Worm (Caenorhabditis elegans) whole organism, midembryonic: ENCODE results near the gene sec-61.B.
A peak's percentile ranks its signal among the peaks of the same experiment; 100 is the strongest.

ENCODE experiments used
- T22C8.4 ChIP-seq: fragments of 200-800 bp; sonication (Bioruptor generic); IDR thresholded peaks from 2 replicates; pipeline ENCODE4 v1.3.6; 2022; ENCODE audit warnings: missing genetic modification characterization, missing compliant biosample characterization
- cog-1 ChIP-seq: sonication (generic microtip); optimal IDR thresholded peaks from 2 replicates; lab custom pipeline; 2016; ENCODE audit warnings: missing genetic modification characterization, missing compliant biosample characterization
- flt-1 ChIP-seq: fragments of 200-800 bp; sonication (Bioruptor generic); IDR thresholded peaks from 2 replicates; pipeline ENCODE4 v1.3.6; 2022; ENCODE audit warnings: missing genetic modification characterization, missing compliant biosample characterization
- klf-2 ChIP-seq: fragments of 200-800 bp; sonication (Bioruptor generic); conservative IDR thresholded peaks from 2 replicates; pipeline ENCODE4 v1.3.6; 2022; ENCODE audit warnings: missing genetic modification reagents, missing genetic modification characterization, missing compliant biosample characterization
- med-1 ChIP-seq: sonication (generic microtip); optimal IDR thresholded peaks from 2 replicates; lab custom pipeline; 2017; ENCODE audit warnings: missing genetic modification characterization, mild to moderate bottlenecking, missing compliant biosample characterization, antibody characterized with exemption, missing genetic modification reagents; ENCODE audit not compliant: insufficient read depth
- ref-1 ChIP-seq: fragments of 200-800 bp; sonication (Bioruptor generic); conservative IDR thresholded peaks from 2 replicates; pipeline ENCODE4 v1.3.6; 2022; ENCODE audit warnings: missing genetic modification reagents, missing genetic modification characterization, missing compliant biosample characterization
- tab-1 ChIP-seq: fragments of 200-800 bp; sonication (Bioruptor generic); IDR thresholded peaks from 2 replicates; pipeline ENCODE4 v1.3.6; 2022; ENCODE audit warnings: missing genetic modification characterization, missing compliant biosample characterization
- ztf-23 ChIP-seq: fragments of 200-800 bp; sonication (Bioruptor generic); IDR thresholded peaks from 2 replicates; pipeline ENCODE4 v1.3.6; 2022; ENCODE audit warnings: missing genetic modification reagents, missing genetic modification characterization, missing compliant biosample characterization
- ztf-29 ChIP-seq: fragments of 200-800 bp; sonication (Bioruptor generic); IDR thresholded peaks from 2 replicates; pipeline ENCODE4 v1.3.6; 2022; ENCODE audit warnings: missing genetic modification reagents, missing genetic modification characterization, missing compliant biosample characterization

Gene sec-61.B

ce11 chrIV:2400651-2401050, 12.2 kb upstream of the sec-61.B start:
- TF ChIP-seq T22C8.4 (GFP tag; lab: Robert Waterston, UW): 0 out of 2 replicates have a peak, but pooled peaks have one; percentile 42
- no peak for TF ChIP-seq flt-1

DNA sequence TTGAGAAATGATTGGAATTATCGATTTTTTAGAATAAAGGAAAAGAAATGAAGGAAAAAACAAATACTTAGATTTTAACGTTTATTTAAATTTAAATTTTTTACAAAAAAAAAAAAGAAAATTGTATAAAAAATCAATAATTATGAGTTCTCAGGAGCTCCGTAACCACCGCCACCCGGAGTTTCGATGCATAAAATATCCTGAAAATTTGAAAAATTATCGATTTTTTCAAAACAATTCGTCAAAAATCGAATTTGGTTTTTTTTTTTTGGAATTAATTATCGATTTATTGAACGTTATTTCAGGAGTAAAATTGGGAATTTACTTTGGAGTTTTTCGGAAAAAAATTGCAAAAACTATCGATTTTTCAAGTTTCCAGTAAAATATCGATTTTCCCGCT, 10.9 kb upstream of the sec-61.B start, which contains the start of gene Y38F2AR.10:
Gene Y38F2AR.10 (minus strand): TSS at position 101 of the 400 bp plus-strand sequence.
- TF ChIP-seq T22C8.4 (GFP tag; lab: Robert Waterston, UW) (peak; percentile 46), ztf-23 (no peak), med-1 (GFP tag; lab: Kevin White, UChicago) (no peak)

DNA sequence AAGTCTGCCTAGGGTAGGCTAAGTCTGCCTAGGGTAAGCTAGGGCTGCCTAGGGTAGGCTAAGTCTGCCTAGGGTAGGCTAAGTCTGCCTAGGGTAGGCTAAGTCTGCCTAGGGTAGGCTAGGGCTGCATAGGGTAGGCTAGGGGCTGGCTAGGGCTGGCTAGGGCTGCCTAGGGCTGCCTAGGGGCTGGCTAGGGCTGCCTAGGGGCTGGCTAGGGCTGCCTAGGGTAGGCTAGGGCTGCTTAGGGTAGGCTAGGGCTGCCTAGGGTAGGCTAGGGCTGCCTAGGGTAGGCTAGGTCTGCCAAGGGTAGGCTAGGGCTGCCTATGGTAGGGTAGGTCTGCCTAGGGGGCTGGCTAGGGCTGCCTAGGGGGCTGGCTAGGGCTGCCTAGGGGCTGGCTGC, 9.8 kb upstream of the sec-61.B start:
- TF ChIP-seq cog-1 (tag; lab: Kevin White, UChicago): no peak
- TF ChIP-seq ztf-29 (GFP tag; lab: Robert Waterston, UW): no peak
- TF ChIP-seq med-1 (GFP tag; lab: Kevin White, UChicago): no peak
- 0 out of 2 replicates have a peak, but pooled peaks have one; percentile 37 for TF ChIP-seq flt-1
- 0 out of 2 replicates have a peak, but pooled peaks have one; percentile 56 for TF ChIP-seq tab-1
- no peak for TF ChIP-seq klf-2 (GFP tag; lab: Robert Waterston, UW)
- no peak for TF ChIP-seq T22C8.4 (GFP tag; lab: Robert Waterston, UW)
- TF ChIP-seq ref-1 (GFP tag; lab: Robert Waterston, UW): no peak
- 0 out of 2 replicates have a peak, but pooled peaks have one; percentile 35 for TF ChIP-seq ztf-23

ce11 chrIV:2395997-2396396, 7.5 kb upstream of the sec-61.B start:
- no peak for TF ChIP-seq med-1 (GFP tag; lab: Kevin White, UChicago)
- peak; percentile 80 for TF ChIP-seq T22C8.4 (GFP tag; lab: Robert Waterston, UW)
- TF ChIP-seq cog-1 (tag; lab: Kevin White, UChicago): no peak
- no peak for TF ChIP-seq ztf-23
- TF ChIP-seq klf-2 (GFP tag; lab: Robert Waterston, UW): no peak

DNA sequence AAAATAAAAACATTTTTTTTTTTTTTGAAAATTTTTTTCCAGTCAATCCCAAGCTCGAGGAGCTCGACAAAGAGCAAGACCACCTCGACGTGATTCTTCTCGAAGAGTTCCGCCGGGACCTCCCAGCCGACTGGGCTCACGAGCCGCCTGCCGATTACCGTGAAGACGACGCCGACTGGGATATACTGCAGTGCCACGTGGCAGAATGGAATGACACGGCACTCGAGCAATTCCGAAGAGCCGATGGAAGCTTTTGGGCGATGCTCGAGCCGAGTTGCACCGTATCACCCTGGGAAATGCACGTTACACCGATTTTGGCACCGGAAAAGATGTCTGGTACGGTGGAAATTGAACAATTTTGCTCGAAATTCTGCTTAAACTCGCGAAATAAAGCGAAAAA, 4.5 kb upstream of the sec-61.B start:
- TF ChIP-seq ztf-23 (no peak), T22C8.4 (GFP tag; lab: Robert Waterston, UW) (no peak), med-1 (GFP tag; lab: Kevin White, UChicago) (no peak), ref-1 (GFP tag; lab: Robert Waterston, UW) (no peak), flt-1 (no peak), tab-1 (no peak), ztf-29 (GFP tag; lab: Robert Waterston, UW) (no peak), klf-2 (GFP tag; lab: Robert Waterston, UW) (no peak), cog-1 (tag; lab: Kevin White, UChicago) (no peak)

ce11 chrIV:2391809-2392208, 3.3 kb upstream of the sec-61.B start:
- TF ChIP-seq ztf-29 (GFP tag; lab: Robert Waterston, UW) (no peak), T22C8.4 (GFP tag; lab: Robert Waterston, UW) (peak; percentile 83)

DNA sequence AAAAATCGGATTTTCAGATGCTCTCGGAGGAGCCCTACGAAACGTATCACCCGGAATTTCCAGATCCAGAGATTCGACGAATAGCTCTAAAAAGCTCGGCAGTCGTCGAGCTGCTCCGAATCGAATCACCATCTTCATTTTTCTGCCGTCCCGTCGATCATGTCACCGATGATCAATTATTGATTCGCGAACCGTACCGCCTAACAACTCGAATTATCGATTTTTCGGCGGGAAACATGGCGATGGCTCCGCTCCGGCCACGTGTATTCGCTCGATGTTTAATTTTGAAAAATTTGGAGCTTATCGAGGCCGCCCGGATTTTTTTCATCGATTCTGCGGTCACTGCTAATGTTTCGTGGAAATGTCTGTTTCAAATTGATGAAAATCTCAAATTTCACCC, 2.3 kb upstream of the sec-61.B start, which contains the start of gene eri-5:
Gene eri-5 (plus strand): TSS at position 18 of the 400 bp plus-strand sequence.
- peak; percentile 64; the same call in 1 of the 2 replicates for TF ChIP-seq T22C8.4 (GFP tag; lab: Robert Waterston, UW)
- TF ChIP-seq med-1 (GFP tag; lab: Kevin White, UChicago): no peak
- TF ChIP-seq klf-2 (GFP tag; lab: Robert Waterston, UW): no peak

DNA sequence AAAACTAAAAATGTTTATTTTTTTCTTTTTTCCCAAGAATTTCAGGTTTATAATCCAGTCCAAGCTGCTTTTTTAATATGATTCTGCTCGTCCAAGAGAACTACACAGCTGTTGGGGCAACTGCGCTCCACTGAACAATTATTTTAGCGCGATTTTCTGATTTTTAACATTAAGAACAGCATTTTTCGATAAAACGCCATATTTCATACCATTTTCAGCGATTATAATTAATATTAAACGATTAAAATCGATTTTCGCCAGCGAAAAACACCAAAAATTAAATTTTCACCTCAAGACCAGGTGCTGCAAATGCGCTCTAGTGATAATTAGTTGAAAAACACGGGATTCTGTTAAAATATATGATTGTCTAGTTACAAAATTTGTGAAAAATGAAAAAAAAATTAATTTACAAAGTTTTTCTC, 1.8 kb upstream of the sec-61.B start:
- TF ChIP-seq cog-1 (tag; lab: Kevin White, UChicago) (peak; percentile 3), ztf-29 (GFP tag; lab: Robert Waterston, UW) (no peak), klf-2 (GFP tag; lab: Robert Waterston, UW) (no peak), ztf-23 (peak; percentile 72)

ce11 chrIV:2389745-2390144, 1.3 kb upstream of the sec-61.B start:
- TF ChIP-seq T22C8.4 (GFP tag; lab: Robert Waterston, UW): no peak
- TF ChIP-seq ztf-29 (GFP tag; lab: Robert Waterston, UW): no peak
- no peak for TF ChIP-seq klf-2 (GFP tag; lab: Robert Waterston, UW)
- TF ChIP-seq ref-1 (GFP tag; lab: Robert Waterston, UW): no peak
- TF ChIP-seq med-1 (GFP tag; lab: Kevin White, UChicago): no peak
- TF ChIP-seq ztf-23: no peak
- no peak for TF ChIP-seq cog-1 (tag; lab: Kevin White, UChicago)

- TF ChIP-seq ztf-23: peak; percentile 100
- no peak for TF ChIP-seq T22C8.4 (GFP tag; lab: Robert Waterston, UW)
- TF ChIP-seq ztf-29 (GFP tag; lab: Robert Waterston, UW): 0 out of 2 replicates have a peak, but pooled peaks have one; percentile 26
- TF ChIP-seq cog-1 (tag; lab: Kevin White, UChicago): peak; percentile 86
- TF ChIP-seq med-1 (GFP tag; lab: Kevin White, UChicago): no peak
- no peak for TF ChIP-seq klf-2 (GFP tag; lab: Robert Waterston, UW)
- TF ChIP-seq tab-1: peak; percentile 35; the same call in 1 of the 2 replicates
- peak; percentile 86 for TF ChIP-seq flt-1
- TF ChIP-seq ref-1 (GFP tag; lab: Robert Waterston, UW): no peak
These were observed 547 bp upstream of the sec-61.B start, which contains the start of gene trap-3 for ce11 chrIV:2388949-2389495. Gene trap-3 (plus strand): TSS chrIV:2389445.
